Worm (Caenorhabditis elegans) whole organism, L2 larva: ENCODE results near the gene C04C3.7.
A peak's percentile ranks its signal among the peaks of the same experiment; 100 is the strongest.

Experiments
- R02D3.7 ChIP-seq: fragments of 150-350 bp; optimal IDR thresholded peaks from 2 replicates; lab custom pipeline; 2014; ENCODE audit warnings: missing biosample characterization, missing genetic modification characterization
- ama-1 ChIP-seq: fragments of 150-350 bp; optimal IDR thresholded peaks from 2 replicates; lab custom pipeline; 2018; ENCODE audit warnings: inconsistent platforms
- egl-27 ChIP-seq: sonication (generic microtip); optimal IDR thresholded peaks from 3 replicates; lab custom pipeline; 2017; ENCODE audit warnings: missing biosample characterization, missing genetic modification reagents, missing genetic modification characterization
- lsy-2 ChIP-seq, 2 experiments: fragments of 150-350 bp in 1 of 2; sonication (generic microtip) in 1 of 2; optimal IDR thresholded peaks; 2 replicates each; lab custom pipeline; 2014 to 2017; ENCODE audit warnings: missing biosample characterization in 2 of 2, missing genetic modification characterization in 2 of 2
- nhr-10 ChIP-seq: sonication (generic microtip); optimal IDR thresholded peaks from 2 replicates; lab custom pipeline; 2017; ENCODE audit warnings: missing biosample characterization, missing genetic modification characterization
- nhr-23 ChIP-seq: fragments of 150-350 bp; optimal IDR thresholded peaks from 2 replicates; lab custom pipeline; 2014; ENCODE audit warnings: missing biosample characterization, missing genetic modification reagents, missing genetic modification characterization
- nhr-237 ChIP-seq: fragments of 150-350 bp; optimal IDR thresholded peaks from 2 replicates; lab custom pipeline; 2014; ENCODE audit warnings: missing biosample characterization, missing genetic modification characterization
- snpc-4 ChIP-seq: fragments of 150-350 bp; optimal IDR thresholded peaks from 2 replicates; lab custom pipeline; 2014; ENCODE audit warnings: missing biosample characterization, missing genetic modification characterization
- unc-55 ChIP-seq: fragments of 150-350 bp; sonication (generic microtip); optimal IDR thresholded peaks from 3 replicates; lab custom pipeline; 2014; ENCODE audit warnings: missing biosample characterization, missing genetic modification reagents, missing genetic modification characterization
- unc-62 ChIP-seq: fragments of 150-350 bp; optimal IDR thresholded peaks from 2 replicates; lab custom pipeline; 2014; ENCODE audit warnings: missing biosample characterization, missing genetic modification reagents, missing genetic modification characterization
- ztf-11 ChIP-seq: sonication (generic microtip); optimal IDR thresholded peaks from 2 replicates; lab custom pipeline; 2017; ENCODE audit warnings: missing biosample characterization, missing genetic modification characterization

DNA sequence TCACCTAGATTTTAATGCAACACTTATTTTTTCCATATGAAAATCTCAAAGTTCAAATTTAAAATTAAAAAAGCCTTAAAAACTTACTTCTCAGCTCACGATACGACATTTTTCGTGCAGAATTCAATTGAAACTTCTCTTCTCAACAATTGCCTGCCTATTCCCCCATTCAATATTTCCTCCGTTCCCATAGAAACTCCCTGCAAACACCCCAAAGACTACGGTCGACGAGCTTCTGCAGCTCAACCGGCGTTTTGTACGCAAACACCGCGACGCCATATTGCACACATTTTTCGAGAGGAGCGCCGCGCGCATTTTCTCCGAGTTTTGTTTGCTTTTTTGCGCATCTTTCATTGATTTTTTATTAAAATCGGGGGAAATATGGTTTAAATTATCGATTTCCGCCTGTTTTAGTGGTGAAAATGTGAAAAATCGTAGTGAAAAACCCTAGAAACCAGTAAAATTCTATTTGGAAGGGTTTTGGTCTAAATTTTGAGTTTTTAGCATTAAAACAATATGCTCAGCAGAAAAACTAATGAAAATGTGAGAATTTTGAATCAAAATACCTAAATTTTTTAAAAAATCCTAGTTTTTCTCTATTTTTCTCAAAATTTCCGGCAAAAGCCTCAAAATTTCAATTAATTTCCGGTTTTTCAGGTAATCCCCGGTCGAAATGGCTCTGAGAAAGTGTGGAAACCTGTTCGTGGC lies 34.1 kb downstream of the C04C3.7 start, which contains the start of the genes dyf-3 and pdhb-1:
- TF ChIP-seq nhr-10 (tag; lab: Kevin White, UChicago) (no peak), nhr-237 (tag; lab: Kevin White, UChicago) (no peak), ztf-11 (tag; lab: Kevin White, UChicago) (no peak), snpc-4 (tag; lab: Kevin White, UChicago) (no peak), ama-1 (lab: Kevin White, UChicago) (no peak), R02D3.7 (tag; lab: Kevin White, UChicago) (no peak), unc-55 (GFP tag; lab: Kevin White, UChicago) (peak; percentile 46), lsy-2 (tag; optimal IDR thresholded peaks at IDR 0.05; lab: Kevin White, UChicago) (peak; percentile 78 to 95), nhr-23 (tag; lab: Kevin White, UChicago) (no peak), egl-27 (tag; lab: Kevin White, UChicago) (no peak), unc-62 (no peak)
